Worm (Caenorhabditis elegans): ENCODE data around the gene F55B11.7.
A peak's percentile ranks its signal among the peaks of the same experiment; 100 is the strongest.

The F55B11.7 gene

DNA sequence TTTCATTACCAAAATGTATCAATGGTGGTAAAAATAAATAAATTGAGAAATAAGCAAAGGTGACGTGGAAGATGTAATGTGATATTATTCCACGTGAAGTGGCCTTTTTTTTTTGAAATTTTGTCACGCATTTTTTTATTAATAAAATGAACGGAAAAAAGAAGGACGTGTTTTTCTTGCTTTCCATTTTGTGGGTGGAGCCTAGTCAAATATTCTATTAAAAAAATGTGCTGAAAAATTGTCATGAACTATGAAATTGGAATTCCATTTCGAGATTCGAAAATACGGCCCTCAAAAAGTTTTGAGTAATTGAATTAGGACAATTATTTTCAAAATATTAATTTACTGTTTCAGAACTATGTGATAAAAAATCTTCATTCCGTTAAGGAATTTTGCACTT, at the start of gene F55B11.7:
F55B11.7 (minus strand) TSS at position 101 of the 400 bp plus-strand sequence.
- TF ChIP-seq nhr-11 (tag; optimal IDR thresholded peaks at IDR 0.05) (no peak), ceh-9 (tag; optimal IDR thresholded peaks at IDR 0.05) (no peak), jun-1 (tag; optimal IDR thresholded peaks at IDR 0.05) (no peak), elt-1 (tag; optimal IDR thresholded peaks at IDR 0.05) (no peak), hmg-11 (tag; optimal IDR thresholded peaks at IDR 0.05) (no peak), aly-2 (tag; optimal IDR thresholded peaks at IDR 0.05) (no peak), unc-62 (GFP tag; optimal IDR thresholded peaks at IDR 0.05) (no peak), nhr-237 (tag; optimal IDR thresholded peaks at IDR 0.05) (no peak), unc-39 (tag; optimal IDR thresholded peaks at IDR 0.05) (no peak), nhr-67 (tag; optimal IDR thresholded peaks at IDR 0.05) (no peak), nhr-28 (tag; optimal IDR thresholded peaks at IDR 0.05) (no peak)

ce11 chrIV:14469013-14469412, 47.2 kb upstream of the F55B11.7 start:
- TF ChIP-seq ama-1 (optimal IDR thresholded peaks at IDR 0.05) = no peak
- TF ChIP-seq unc-39 (tag; optimal IDR thresholded peaks at IDR 0.05) = no peak
- no peak for TF ChIP-seq ztf-11 (tag; optimal IDR thresholded peaks at IDR 0.05)
- no peak for TF ChIP-seq hmg-11 (tag; optimal IDR thresholded peaks at IDR 0.05)
- no peak for TF ChIP-seq nhr-23 (tag; optimal IDR thresholded peaks at IDR 0.05)
- no peak for TF ChIP-seq eor-1 (tag; optimal IDR thresholded peaks at IDR 0.05)
- no peak for TF ChIP-seq skn-1 (tag; optimal IDR thresholded peaks at IDR 0.05)
- no peak for TF ChIP-seq nhr-28 (tag; optimal IDR thresholded peaks at IDR 0.05)
- TF ChIP-seq nhr-25 (tag; optimal IDR thresholded peaks at IDR 0.05) = no peak
- no peak for TF ChIP-seq lsy-12 (tag; optimal IDR thresholded peaks at IDR 0.05)
- TF ChIP-seq egl-5 (tag; optimal IDR thresholded peaks at IDR 0.05) = no peak
- no peak for TF ChIP-seq ceh-28 (tag; optimal IDR thresholded peaks at IDR 0.05)

ce11 chrIV:14466837-14467236, 45.0 kb upstream of the F55B11.7 start:
- no peak for TF ChIP-seq nhr-76 (tag; optimal IDR thresholded peaks at IDR 0.05)

DNA sequence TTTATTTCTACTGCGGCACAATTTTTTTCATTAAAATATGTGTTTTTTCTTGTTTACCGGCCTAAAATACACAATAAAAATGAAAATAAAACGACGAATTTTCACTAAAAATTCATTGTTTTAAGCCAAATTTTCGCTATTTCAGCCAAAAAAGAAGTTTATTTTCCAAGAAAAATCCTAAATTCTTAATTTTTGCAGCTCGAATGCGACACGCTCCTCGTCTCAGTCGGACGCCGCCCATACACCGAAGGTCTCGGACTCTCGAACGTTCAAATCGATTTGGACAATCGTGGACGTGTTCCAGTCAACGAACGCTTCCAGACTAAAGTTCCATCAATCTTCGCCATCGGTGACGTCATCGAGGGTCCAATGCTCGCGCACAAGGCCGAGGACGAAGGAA, 44.2 kb upstream of the F55B11.7 start:
- no peak for TF ChIP-seq fkh-10 (GFP tag; optimal IDR thresholded peaks at IDR 0.05)

DNA sequence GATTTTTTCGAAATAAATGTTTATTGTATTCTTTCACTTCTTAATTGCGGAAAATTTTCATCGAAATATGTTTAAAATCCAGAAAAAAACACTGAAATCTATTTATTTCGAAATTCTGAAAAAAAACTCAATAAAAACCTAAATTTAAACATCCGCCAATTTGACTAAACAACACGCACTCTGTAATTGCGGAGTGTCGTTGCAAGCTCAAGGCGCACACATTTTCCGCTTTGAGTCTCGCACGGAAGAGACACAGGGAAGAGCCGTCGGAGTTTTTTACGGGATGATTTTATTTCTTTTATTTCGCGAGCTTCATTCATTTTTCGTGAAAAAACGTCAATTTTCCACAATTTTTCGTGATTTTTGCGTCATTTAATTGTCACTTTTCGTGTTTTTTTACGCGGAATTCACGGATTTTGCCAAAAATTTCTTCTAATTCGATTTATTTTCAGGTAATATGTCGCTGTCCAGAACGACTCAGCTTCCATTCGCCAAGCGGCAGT, 42.3 kb upstream of the F55B11.7 start, which contains the start of gene dld-1:
dld-1 (plus strand) TSS at position 453 of the 503 bp plus-strand sequence.
- TF ChIP-seq aly-2 (tag; optimal IDR thresholded peaks at IDR 0.05) = peak; percentile 72
- TF ChIP-seq elt-2 (tag; optimal IDR thresholded peaks at IDR 0.05) = peak; percentile 68
- peak; percentile 50 for TF ChIP-seq nhr-67 (tag; optimal IDR thresholded peaks at IDR 0.05)
- TF ChIP-seq egl-5 (tag; optimal IDR thresholded peaks at IDR 0.05) = peak; percentile 100
- TF ChIP-seq elt-1 (tag; optimal IDR thresholded peaks at IDR 0.05) = peak; percentile 69
- peak; percentile 97 for TF ChIP-seq nhr-25 (tag; optimal IDR thresholded peaks at IDR 0.05)
- TF ChIP-seq sea-2 (GFP tag; optimal IDR thresholded peaks at IDR 0.05) = no peak
- peak; percentile 83 for TF ChIP-seq nhr-77 (tag; optimal IDR thresholded peaks at IDR 0.05)
- peak in 2 of 3 experiments; percentile 12 to 46 for TF ChIP-seq elt-3 (tag; optimal IDR thresholded peaks at IDR 0.05)
- peak; percentile 84 for TF ChIP-seq unc-62 (GFP tag; optimal IDR thresholded peaks at IDR 0.05)
- peak; percentile 94 for TF ChIP-seq ceh-28 (tag; optimal IDR thresholded peaks at IDR 0.05)
- TF ChIP-seq egl-27 (tag; optimal IDR thresholded peaks at IDR 0.05) = peak; percentile 27
- TF ChIP-seq ama-1 (optimal IDR thresholded peaks at IDR 0.05) = peak; percentile 65
- peak; percentile 99 for TF ChIP-seq nfya-1 (tag; optimal IDR thresholded peaks at IDR 0.05; ENCODE audit: insufficient read depth)
- no peak for TF ChIP-seq nhr-237 (tag; optimal IDR thresholded peaks at IDR 0.05)
- peak; percentile 99 for TF ChIP-seq pha-4 (tag; optimal IDR thresholded peaks at IDR 0.05)
- peak; percentile 91 for TF ChIP-seq jun-1 (tag; optimal IDR thresholded peaks at IDR 0.05)
- TF ChIP-seq fos-1 (tag; optimal IDR thresholded peaks at IDR 0.05) = no peak
- peak; percentile 18 for TF ChIP-seq ZK546.5 (tag; optimal IDR thresholded peaks at IDR 0.05)
- TF ChIP-seq ztf-11 (tag; optimal IDR thresholded peaks at IDR 0.05) = no peak
- peak; percentile 99 for TF ChIP-seq R02D3.7 (tag; optimal IDR thresholded peaks at IDR 0.05)
- no peak for TF ChIP-seq daf-12 (tag; optimal IDR thresholded peaks at IDR 0.05)
- peak; percentile 99 for TF ChIP-seq lin-15B (tag; optimal IDR thresholded peaks at IDR 0.05)
- peak; percentile 72 for TF ChIP-seq lsy-12 (tag; optimal IDR thresholded peaks at IDR 0.05)
- TF ChIP-seq ceh-9 (tag; optimal IDR thresholded peaks at IDR 0.05) = no peak
- no peak for TF ChIP-seq nhr-28 (tag; optimal IDR thresholded peaks at IDR 0.05)
- peak; percentile 33 for TF ChIP-seq mdl-1 (tag; optimal IDR thresholded peaks at IDR 0.05)
- TF ChIP-seq mml-1 (tag; optimal IDR thresholded peaks at IDR 0.05) = no peak
- TF ChIP-seq ztf-4 (tag; optimal IDR thresholded peaks at IDR 0.05) = no peak
- TF ChIP-seq pqm-1 (tag; optimal IDR thresholded peaks at IDR 0.05) = peak; percentile 86
- TF ChIP-seq ceh-82 (tag; optimal IDR thresholded peaks at IDR 0.05) = peak; percentile 94
- no peak for TF ChIP-seq eor-1 (tag; optimal IDR thresholded peaks at IDR 0.05)
- TF ChIP-seq snpc-4 (tag; optimal IDR thresholded peaks at IDR 0.05) = peak; percentile 92
- peak; percentile 91 for TF ChIP-seq skn-1 (tag; optimal IDR thresholded peaks at IDR 0.05)
- no peak for TF ChIP-seq nhr-12 (tag; optimal IDR thresholded peaks at IDR 0.05)
- peak; percentile 98 for TF ChIP-seq hmg-11 (tag; optimal IDR thresholded peaks at IDR 0.05)
- TF ChIP-seq zag-1 (tag; optimal IDR thresholded peaks at IDR 0.05) = peak; percentile 34
- peak; percentile 93 for TF ChIP-seq fkh-10 (GFP tag; optimal IDR thresholded peaks at IDR 0.05)
- peak; percentile 89 for TF ChIP-seq nhr-43 (tag; optimal IDR thresholded peaks at IDR 0.05; ENCODE audit: poor library complexity, severe bottlenecking)

Data from whole organism, L3 larva.